Fruit fly (Drosophila melanogaster) S2 (cell line): Measurements from ENCODE around the gene CG7079.

Experiments used
- CG8478 ChIP-seq: fragments of >200 bp; optimal IDR thresholded peaks from 2 replicates; lab custom pipeline; 2018
- CTCF ChIP-seq, 2 experiments: fragments of >200 bp; optimal IDR thresholded peaks; 2 replicates each; lab custom pipeline; 2018

CG7079 gene

dm6 chr3R:21073707-21074106, 25.1 kb upstream of the CG7079 start, which contains the start of gene dmrt93B:
TSS of gene dmrt93B (plus strand) at chr3R:21074007.
- TF ChIP-seq CG8478 (lab: Kevin White, UChicago): no peak

- TF ChIP-seq CG8478 (lab: Kevin White, UChicago) (no peak), CTCF (optimal IDR thresholded peaks at IDR 0.05; lab: Kevin White, UChicago) (peak; percentile 30 to 49)
Measured at dm6 chr3R:21073141-21073540, 24.5 kb upstream of the CG7079 start, which contains the start of gene r-l. TSS of gene r-l (minus strand) at chr3R:21073319.

- TF ChIP-seq CTCF (optimal IDR thresholded peaks at IDR 0.05; lab: Kevin White, UChicago): no peak
- no peak for TF ChIP-seq CG8478 (lab: Kevin White, UChicago)
Measured at dm6 chr3R:21071943-21072500, 23.4 kb upstream of the CG7079 start.

- no peak for TF ChIP-seq CTCF (optimal IDR thresholded peaks at IDR 0.05; lab: Kevin White, UChicago)
- TF ChIP-seq CG8478 (lab: Kevin White, UChicago): no peak
Measured at dm6 chr3R:21071312-21071711, 22.7 kb upstream of the CG7079 start.

dm6 chr3R:21069742-21070141, 21.1 kb upstream of the CG7079 start:
- TF ChIP-seq CG8478 (lab: Kevin White, UChicago) (no peak), CTCF (optimal IDR thresholded peaks at IDR 0.05; lab: Kevin White, UChicago) (peak in 1 of 2 experiments; percentile 2)

dm6 chr3R:21067543-21067942, 18.9 kb upstream of the CG7079 start:
- TF ChIP-seq CTCF (optimal IDR thresholded peaks at IDR 0.05; lab: Kevin White, UChicago): no peak
- no peak for TF ChIP-seq CG8478 (lab: Kevin White, UChicago)

dm6 chr3R:21066469-21067284, 18.0 kb upstream of the CG7079 start:
- TF ChIP-seq CG8478 (lab: Kevin White, UChicago) (no peak), CTCF (optimal IDR thresholded peaks at IDR 0.05; lab: Kevin White, UChicago) (no peak)

dm6 chr3R:21065696-21066080, 17.1 kb upstream of the CG7079 start:
- TF ChIP-seq CG8478 (lab: Kevin White, UChicago) (no peak), CTCF (optimal IDR thresholded peaks at IDR 0.05; lab: Kevin White, UChicago) (no peak)

- TF ChIP-seq CTCF (optimal IDR thresholded peaks at IDR 0.05; lab: Kevin White, UChicago) (peak in 1 of 2 experiments; percentile 22), CG8478 (lab: Kevin White, UChicago) (no peak)
Measured at dm6 chr3R:21065010-21065695, 16.5 kb upstream of the CG7079 start, which contains the start of gene AnxB9. TSS of gene AnxB9 (plus strand) at chr3R:21065241.

dm6 chr3R:21064000-21064924, 15.6 kb upstream of the CG7079 start, which contains the start of gene Cortactin:
TSS of gene Cortactin (minus strand) at chr3R:21064471.
- TF ChIP-seq CG8478 (lab: Kevin White, UChicago) (no peak), CTCF (optimal IDR thresholded peaks at IDR 0.05; lab: Kevin White, UChicago) (peak in 1 of 2 experiments; percentile 47)

- TF ChIP-seq CG8478 (lab: Kevin White, UChicago) (no peak), CTCF (optimal IDR thresholded peaks at IDR 0.05; lab: Kevin White, UChicago) (no peak)
Measured at dm6 chr3R:21063433-21063832, 14.8 kb upstream of the CG7079 start.

dm6 chr3R:21060430-21061245, 12.0 kb upstream of the CG7079 start, which contains the start of gene Mvl:
TSS of gene Mvl (minus strand) at chr3R:21060800.
- TF ChIP-seq CTCF (optimal IDR thresholded peaks at IDR 0.05; lab: Kevin White, UChicago) (peak; percentile 5 to 35), CG8478 (lab: Kevin White, UChicago) (no peak)
